Worm (Caenorhabditis elegans): ENCODE measurements around the gene cpt-6.

ce11 chrV:6498903-6499302 is 5.2 kb upstream of the cpt-6 start, which contains the start of gene W01A11.1:
- no peak for TF ChIP-seq fos-1 (tag; optimal IDR thresholded peaks at IDR 0.05)
- no peak for TF ChIP-seq ceh-20 (GFP tag; IDR thresholded peaks at IDR 0.05)
- no peak for TF ChIP-seq hmg-1.1 (GFP tag; IDR thresholded peaks at IDR 0.05)
- peak; percentile 37 for TF ChIP-seq pqm-1 (tag; optimal IDR thresholded peaks at IDR 0.05)
- no peak for TF ChIP-seq mdl-1 (tag; optimal IDR thresholded peaks at IDR 0.05)
- TF ChIP-seq ceh-28 (tag; optimal IDR thresholded peaks at IDR 0.05) = no peak
- no peak for TF ChIP-seq snpc-4 (tag; optimal IDR thresholded peaks at IDR 0.05)
- no peak for TF ChIP-seq madf-5 (GFP tag; IDR thresholded peaks at IDR 0.05)
- no peak for TF ChIP-seq tag-97 (GFP tag; IDR thresholded peaks at IDR 0.05)
- no peak for TF ChIP-seq egl-43 (GFP tag; IDR thresholded peaks at IDR 0.05)
- TF ChIP-seq daf-8 (GFP tag; IDR thresholded peaks at IDR 0.05) = no peak
- TF ChIP-seq ZK546.5 (tag; optimal IDR thresholded peaks at IDR 0.05) = no peak
- TF ChIP-seq dpl-1 (GFP tag; optimal IDR thresholded peaks at IDR 0.05) = no peak

Data from whole organism, L4 larva.